Fruit fly (Drosophila melanogaster): Measurements from ENCODE around the gene Xrp1.

DNA sequence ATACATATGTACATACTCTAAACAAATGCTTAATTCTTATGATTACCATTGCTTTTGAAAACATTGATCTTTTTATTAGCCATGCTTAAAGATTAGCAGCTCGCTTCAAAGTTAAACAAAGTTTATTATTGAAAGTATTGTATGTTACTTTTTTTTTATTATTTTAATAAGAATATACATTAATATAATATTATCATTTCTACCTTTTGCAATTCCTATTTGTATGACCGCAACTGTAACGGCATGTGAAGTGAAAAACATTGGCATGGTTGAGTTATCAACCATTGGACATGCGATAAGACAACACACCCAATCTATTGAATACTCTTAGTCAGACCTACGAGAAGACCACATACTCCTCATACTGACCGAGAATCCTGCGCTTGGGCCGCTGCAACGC lies 3.8 kb upstream of the Xrp1 start:
- no peak for TF ChIP-seq lov (optimal IDR thresholded peaks at IDR 0.05)
- no peak for TF ChIP-seq lov (GFP tag; IDR thresholded peaks at IDR 0.05)
- no peak for TF ChIP-seq gcm2 (GFP tag; optimal IDR thresholded peaks at IDR 0.05)
- TF ChIP-seq unc-4 (GFP tag; IDR thresholded peaks at IDR 0.05; ENCODE audit: partially characterized antibody) = no peak
- no peak for TF ChIP-seq D19B (GFP tag; optimal IDR thresholded peaks at IDR 0.05)
- TF ChIP-seq Sox100B (GFP tag; optimal IDR thresholded peaks at IDR 0.05) = peak; percentile 19
- TF ChIP-seq grau (tag; optimal IDR thresholded peaks at IDR 0.05) = peak; percentile 28
- peak; percentile 56 for TF ChIP-seq CG2678 (tag; optimal IDR thresholded peaks at IDR 0.05)
- TF ChIP-seq ems (GFP tag; optimal IDR thresholded peaks at IDR 0.05) = no peak
- no peak for TF ChIP-seq zen (tag; optimal IDR thresholded peaks at IDR 0.05)
- no peak for TF ChIP-seq CG18262 (tag; optimal IDR thresholded peaks at IDR 0.05)
- no peak for TF ChIP-seq CG31365 (tag; optimal IDR thresholded peaks at IDR 0.05)
- no peak for TF ChIP-seq CG43689 (GFP tag; IDR thresholded peaks at IDR 0.05)
- no peak for TF ChIP-seq CG18764 (GFP tag; optimal IDR thresholded peaks at IDR 0.05)

Data from whole organism, embryonic.